Worm (Caenorhabditis elegans): ENCODE measurements around the gene Y54F10BM.22.

DNA sequence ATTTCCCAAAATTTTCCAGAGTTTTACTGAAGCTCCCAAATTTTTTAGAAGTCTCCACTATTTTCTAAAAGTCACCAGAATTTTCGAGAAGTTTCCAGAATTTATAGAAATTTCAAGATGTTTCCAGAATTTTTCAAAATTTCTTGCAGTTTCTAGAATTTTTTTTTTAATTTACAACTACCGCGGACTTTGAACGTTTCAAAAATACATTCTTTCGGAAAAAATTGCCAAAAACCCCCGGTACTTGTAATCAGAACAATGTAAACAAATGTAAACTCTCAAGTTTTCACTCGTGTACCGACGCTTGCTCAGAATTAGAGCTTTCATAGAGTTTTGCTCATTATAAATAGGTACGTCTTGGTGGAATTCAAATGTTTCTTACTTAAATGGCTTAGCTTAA is 8.0 kb upstream of the Y54F10BM.22 start, which contains the start of gene fbxa-39:
- TF ChIP-seq ZK546.5 (tag; optimal IDR thresholded peaks at IDR 0.05) (no peak), blmp-1 (tag; optimal IDR thresholded peaks at IDR 0.05; ENCODE audit: insufficient read depth) (no peak), nhr-12 (tag; optimal IDR thresholded peaks at IDR 0.05) (no peak), mdl-1 (tag; optimal IDR thresholded peaks at IDR 0.05) (no peak), snpc-4 (tag; optimal IDR thresholded peaks at IDR 0.05) (no peak), unc-62 (GFP tag; optimal IDR thresholded peaks at IDR 0.05) (no peak), dmd-4 (tag; optimal IDR thresholded peaks at IDR 0.05) (no peak), ama-1 (optimal IDR thresholded peaks at IDR 0.05) (no peak), alr-1 (tag; optimal IDR thresholded peaks at IDR 0.05) (no peak), skn-1 (tag; optimal IDR thresholded peaks at IDR 0.05) (no peak), lin-39 (tag; optimal IDR thresholded peaks at IDR 0.05) (no peak)
